Worm (Caenorhabditis elegans): ENCODE measurements around the gene gst-39.

ce11 chrII:15212260-15212914 lies 40.7 kb upstream of the gst-39 start:
- no peak for TF ChIP-seq hlh-1 (tag; optimal IDR thresholded peaks at IDR 0.05)
- no peak for TF ChIP-seq elt-3 (tag; optimal IDR thresholded peaks at IDR 0.05)
- no peak for TF ChIP-seq nhr-237 (tag; optimal IDR thresholded peaks at IDR 0.05)
- no peak for TF ChIP-seq blmp-1 (tag; optimal IDR thresholded peaks at IDR 0.05)
- TF ChIP-seq pha-4 (tag; optimal IDR thresholded peaks at IDR 0.05) = no peak
- TF ChIP-seq zip-8 (tag; optimal IDR thresholded peaks at IDR 0.05) = no peak
- TF ChIP-seq unc-62 (GFP tag; optimal IDR thresholded peaks at IDR 0.05) = no peak
- no peak for TF ChIP-seq unc-39 (tag; optimal IDR thresholded peaks at IDR 0.05)
- no peak for TF ChIP-seq mls-2 (tag; optimal IDR thresholded peaks at IDR 0.05)

All from whole organism, mixed stage, embryonic.